Worm (Caenorhabditis elegans) whole organism, L4 larva: ENCODE results near the gene gst-44.

Experiments used
- ces-1 ChIP-seq: fragments of 150-350 bp; sonication (generic microtip); optimal IDR thresholded peaks from 4 replicates; lab custom pipeline; 2014; ENCODE audit warnings: missing biosample characterization, missing genetic modification reagents, missing genetic modification characterization
- daf-19 ChIP-seq: fragments of 200-800 bp; sonication (Bioruptor generic); conservative IDR thresholded peaks from 2 replicates; pipeline ENCODE4 v1.3.6; 2022; ENCODE audit warnings: missing genetic modification characterization, missing compliant biosample characterization
- duxl-1 ChIP-seq: sonication (generic microtip); optimal IDR thresholded peaks from 2 replicates; lab custom pipeline; 2016; ENCODE audit warnings: mild to moderate bottlenecking, missing genetic modification characterization, moderate library complexity, missing compliant biosample characterization; ENCODE audit not compliant: poor library complexity
- dve-1 ChIP-seq: sonication (generic microtip); optimal IDR thresholded peaks from 2 replicates; lab custom pipeline; 2017; ENCODE audit warnings: antibody characterized with exemption, mild to moderate bottlenecking, missing genetic modification characterization, missing compliant biosample characterization; ENCODE audit not compliant: insufficient read depth
- egl-27 ChIP-seq: sonication (generic microtip); optimal IDR thresholded peaks from 3 replicates; lab custom pipeline; 2017; ENCODE audit warnings: missing biosample characterization, missing genetic modification reagents, missing genetic modification characterization
- lin-39 ChIP-seq: fragments of 150-350 bp; optimal IDR thresholded peaks from 2 replicates; lab custom pipeline; 2014; ENCODE audit warnings: missing biosample characterization, missing genetic modification reagents, missing genetic modification characterization
- lir-3 ChIP-seq: sonication (generic microtip); optimal IDR thresholded peaks from 2 replicates; lab custom pipeline; 2016; ENCODE audit warnings: mild to moderate bottlenecking, missing genetic modification characterization, missing compliant biosample characterization
- nhr-28 ChIP-seq: fragments of 150-350 bp; optimal IDR thresholded peaks from 2 replicates; lab custom pipeline; 2014; ENCODE audit warnings: missing biosample characterization, missing genetic modification characterization
- nhr-48 ChIP-seq: sonication (generic microtip); optimal IDR thresholded peaks from 2 replicates; lab custom pipeline; 2016; ENCODE audit warnings: mild to moderate bottlenecking, missing genetic modification characterization, missing compliant biosample characterization
- nhr-76 ChIP-seq: fragments of 150-350 bp; optimal IDR thresholded peaks from 2 replicates; lab custom pipeline; 2014; ENCODE audit warnings: missing biosample characterization, missing genetic modification characterization
- pha-4 ChIP-seq, 2 experiments: fragments of 150-350 bp in 1 of 2; fragments of 200-800 bp in 1 of 2; sonication (Bioruptor generic) in 1 of 2; IDR thresholded peaks in 1 of 2; optimal IDR thresholded peaks in 1 of 2; 2 replicates each; pipeline versions ENCODE4 v1.3.6 to Lab custom; 2014 to 2022; ENCODE audit warnings: missing genetic modification characterization in 2 of 2, missing genetic modification reagents in 2 of 2, missing biosample characterization in 1 of 2, missing compliant biosample characterization in 1 of 2
- skn-1 ChIP-seq: fragments of 150-350 bp; optimal IDR thresholded peaks from 2 replicates; lab custom pipeline; 2014; ENCODE audit warnings: missing biosample characterization, missing genetic modification characterization
- snpc-4 ChIP-seq: fragments of 150-350 bp; optimal IDR thresholded peaks from 2 replicates; lab custom pipeline; 2014; ENCODE audit warnings: missing biosample characterization, missing genetic modification characterization

DNA sequence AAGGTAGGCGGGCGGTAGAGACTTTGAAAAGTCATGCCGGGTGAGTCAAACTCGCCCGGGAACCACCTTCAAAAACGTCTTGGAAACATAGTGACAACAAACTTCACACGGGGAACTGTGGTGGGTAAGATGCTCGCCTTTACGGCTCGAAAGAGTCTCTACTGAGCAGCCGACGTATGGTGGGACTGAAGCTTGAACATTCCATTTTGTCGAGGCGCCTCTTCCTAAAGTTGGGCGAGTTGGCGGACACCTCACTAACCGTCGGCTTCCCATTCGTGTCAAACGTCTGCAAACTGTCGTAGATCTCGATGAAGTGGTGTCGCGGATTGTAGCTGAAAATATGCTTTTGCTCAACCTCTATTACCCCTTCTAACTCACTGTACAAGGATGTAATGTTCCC, 7.7 kb upstream of the gst-44 start:
- no peak for TF ChIP-seq dve-1
- TF ChIP-seq pha-4 (GFP tag; IDR thresholded peaks at IDR 0.05; lab: Robert Waterston, UW), result no peak
- TF ChIP-seq pha-4 (tag; optimal IDR thresholded peaks at IDR 0.05; lab: Kevin White, UChicago), result no peak
- TF ChIP-seq duxl-1 (tag; lab: Kevin White, UChicago), result no peak
- TF ChIP-seq nhr-76 (tag; lab: Kevin White, UChicago), result no peak
- no peak for TF ChIP-seq daf-19 (GFP tag; lab: Robert Waterston, UW)
- TF ChIP-seq lin-39 (tag; lab: Kevin White, UChicago), result no peak
- TF ChIP-seq snpc-4 (tag; lab: Kevin White, UChicago), result no peak
- no peak for TF ChIP-seq skn-1 (tag; lab: Kevin White, UChicago)
- no peak for TF ChIP-seq lir-3 (tag; lab: Kevin White, UChicago)
- no peak for TF ChIP-seq egl-27
- TF ChIP-seq ces-1 (GFP tag; lab: Kevin White, UChicago), result no peak
- no peak for TF ChIP-seq nhr-48 (tag; lab: Kevin White, UChicago)
- no peak for TF ChIP-seq nhr-28
